Fruit fly (Drosophila melanogaster): ENCODE measurements around the gene CG16736.

The CG16736 gene

DNA sequence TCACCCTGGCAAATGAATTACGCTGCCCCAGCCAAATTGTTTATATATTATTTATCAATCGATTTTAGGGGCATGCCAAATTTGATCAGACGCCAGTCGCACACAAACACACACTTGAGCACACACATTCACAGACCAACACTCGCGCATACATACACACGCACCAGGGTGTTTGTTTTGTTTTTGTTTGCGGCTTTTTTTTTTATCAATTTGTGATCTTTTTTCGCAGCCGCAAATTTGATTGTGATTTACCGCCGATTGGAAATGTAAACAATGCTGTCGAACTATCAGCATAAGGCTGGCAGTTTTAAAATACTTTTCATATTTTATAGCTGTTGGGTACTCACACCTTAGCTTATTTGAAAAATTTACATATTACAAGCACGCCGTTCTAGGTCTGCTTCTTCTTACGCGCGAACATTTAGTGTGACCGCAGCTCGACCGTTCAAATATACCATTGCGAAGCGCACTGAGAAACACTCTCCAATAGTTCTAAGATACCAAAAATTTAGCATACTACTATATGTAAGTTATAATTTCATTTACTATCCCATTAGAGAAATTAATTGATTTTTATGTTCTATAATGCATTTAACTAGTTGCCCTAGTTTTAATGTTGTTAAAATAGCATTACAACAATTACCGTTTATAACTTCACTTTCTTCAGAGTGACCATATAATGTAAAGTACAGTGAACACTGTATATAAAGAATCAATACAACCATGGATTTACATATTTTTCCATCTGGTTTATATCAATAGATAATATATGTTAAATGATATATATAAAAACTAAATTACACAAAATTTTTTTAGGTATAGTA is 20.0 kb downstream of the CG16736 start, which contains the start of gene pum:
Gene pum, minus strand, starts transcription at position 415 of the 824 bp plus-strand sequence.
- TF ChIP-seq CG7101 (tag; optimal IDR thresholded peaks at IDR 0.05) (peak; percentile 66), CG14711 (tag; optimal IDR thresholded peaks at IDR 0.05) (peak; percentile 63), Crg-1 (GFP tag; optimal IDR thresholded peaks at IDR 0.05) (no peak), Mnt (GFP tag; optimal IDR thresholded peaks at IDR 0.05) (peak; percentile 61), CG7045 (GFP tag; optimal IDR thresholded peaks at IDR 0.05) (no peak), CG12768 (GFP tag; optimal IDR thresholded peaks at IDR 0.05) (peak; percentile 64), kay (GFP tag; ENCODE audit: borderline replicate concordance) (no peak), pad (GFP tag; optimal IDR thresholded peaks at IDR 0.05) (peak; percentile 9), ovo (GFP tag; optimal IDR thresholded peaks at IDR 0.05) (peak; percentile 31), CG5204 (GFP tag; optimal IDR thresholded peaks at IDR 0.05) (no peak), CG1620 (GFP tag; optimal IDR thresholded peaks at IDR 0.05) (no peak), bab1 (GFP tag; optimal IDR thresholded peaks at IDR 0.05) (peak; percentile 31), tj (GFP tag; optimal IDR thresholded peaks at IDR 0.05) (no peak), cic (GFP tag; optimal IDR thresholded peaks at IDR 0.05) (peak; percentile 85), toe (GFP tag; optimal IDR thresholded peaks at IDR 0.05) (peak; percentile 9), Hr96 (GFP tag; optimal IDR thresholded peaks at IDR 0.05) (no peak), CG11617 (GFP tag; optimal IDR thresholded peaks at IDR 0.05) (peak; percentile 48), cnc (optimal IDR thresholded peaks at IDR 0.05) (no peak), CG33017 (tag; optimal IDR thresholded peaks at IDR 0.05) (peak; percentile 53), Clk (GFP tag; optimal IDR thresholded peaks at IDR 0.05) (no peak)

DNA sequence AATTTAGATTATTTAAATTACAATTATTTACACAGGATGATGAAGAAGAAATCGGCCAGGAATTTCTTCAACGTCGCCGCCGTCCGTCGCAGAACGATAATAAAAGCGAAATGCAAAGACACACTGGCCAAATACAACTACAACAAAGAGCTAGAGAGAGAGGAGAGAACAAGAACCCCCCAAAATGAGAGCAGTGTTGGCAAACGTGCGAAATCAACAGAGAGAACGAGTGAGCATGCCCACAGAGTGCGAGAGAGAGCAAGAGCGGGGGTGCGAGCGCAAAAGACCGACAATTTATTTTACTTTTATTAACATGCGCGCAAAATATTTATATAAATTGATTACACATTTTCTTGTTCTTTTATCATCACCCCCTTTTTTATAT is 20.6 kb downstream of the CG16736 start:
- TF ChIP-seq Clk (GFP tag; optimal IDR thresholded peaks at IDR 0.05) (peak; percentile 62), CG12768 (GFP tag; optimal IDR thresholded peaks at IDR 0.05) (peak; percentile 87), Hr96 (GFP tag; optimal IDR thresholded peaks at IDR 0.05) (peak; percentile 17), ovo (GFP tag; optimal IDR thresholded peaks at IDR 0.05) (peak; percentile 30), cic (GFP tag; optimal IDR thresholded peaks at IDR 0.05) (no peak), CG33017 (tag; optimal IDR thresholded peaks at IDR 0.05) (peak; percentile 76), Mnt (GFP tag; optimal IDR thresholded peaks at IDR 0.05) (peak; percentile 75), tj (GFP tag; optimal IDR thresholded peaks at IDR 0.05) (peak; percentile 7), pad (GFP tag; optimal IDR thresholded peaks at IDR 0.05) (peak; percentile 59), CG5204 (GFP tag; optimal IDR thresholded peaks at IDR 0.05) (no peak), toe (GFP tag; optimal IDR thresholded peaks at IDR 0.05) (peak; percentile 54), Crg-1 (GFP tag; optimal IDR thresholded peaks at IDR 0.05) (peak; percentile 31), CG7045 (GFP tag; optimal IDR thresholded peaks at IDR 0.05) (peak; percentile 41), CG11617 (GFP tag; optimal IDR thresholded peaks at IDR 0.05) (no peak), CG14711 (tag; optimal IDR thresholded peaks at IDR 0.05) (peak; percentile 29), bab1 (GFP tag; optimal IDR thresholded peaks at IDR 0.05) (peak; percentile 8), CG1620 (GFP tag; optimal IDR thresholded peaks at IDR 0.05) (peak; percentile 29), kay (GFP tag; ENCODE audit: borderline replicate concordance) (peak; percentile 71), cnc (optimal IDR thresholded peaks at IDR 0.05) (no peak), CG7101 (tag; optimal IDR thresholded peaks at IDR 0.05) (peak; percentile 64)

DNA sequence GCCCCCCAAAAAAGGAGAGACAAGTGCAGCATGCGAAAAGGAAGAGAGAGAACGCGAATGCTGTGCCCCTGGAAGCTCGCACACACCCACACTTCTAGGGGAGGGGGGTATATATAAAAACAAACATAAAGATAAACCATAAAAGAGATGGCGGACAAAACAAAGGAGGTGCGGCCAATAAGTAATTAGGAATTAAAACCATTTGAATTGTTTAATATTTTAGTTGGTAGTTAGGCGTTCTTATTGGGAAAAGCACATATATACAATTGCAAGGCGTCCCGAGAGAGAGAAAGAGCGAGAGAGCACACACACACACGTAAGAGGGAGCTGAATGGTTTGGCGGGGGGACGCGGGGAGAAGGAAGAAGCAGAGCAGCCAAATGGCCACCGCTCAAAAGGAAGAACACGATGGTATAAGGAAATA is 21.4 kb downstream of the CG16736 start:
- TF ChIP-seq CG33017 (tag; optimal IDR thresholded peaks at IDR 0.05) (no peak), pad (GFP tag; optimal IDR thresholded peaks at IDR 0.05) (peak; percentile 38), bab1 (GFP tag; optimal IDR thresholded peaks at IDR 0.05) (no peak), CG7045 (GFP tag; optimal IDR thresholded peaks at IDR 0.05) (no peak)

DNA sequence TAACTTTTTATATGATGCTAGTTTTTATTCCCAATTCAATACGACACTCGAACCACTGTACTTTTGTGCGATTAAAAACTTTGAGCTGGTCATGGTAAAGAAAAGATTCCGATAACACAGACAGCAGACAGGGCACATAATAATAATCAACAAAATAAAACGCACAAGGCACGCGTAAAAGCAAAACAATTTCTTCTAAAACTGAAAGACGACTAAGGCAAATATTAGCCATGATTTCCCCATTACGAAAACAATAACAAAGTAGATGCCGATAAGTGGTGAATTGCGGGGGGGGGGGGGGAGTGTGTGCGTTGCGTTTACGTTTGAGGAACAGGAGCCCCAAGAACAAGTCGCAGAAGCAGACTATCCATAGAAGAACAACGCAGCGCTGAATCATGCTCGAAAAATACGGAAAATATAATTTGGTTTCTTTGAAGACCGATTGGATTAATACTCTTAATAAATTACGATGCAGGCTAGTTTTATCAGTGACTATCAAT is 22.7 kb downstream of the CG16736 start:
- TF ChIP-seq CG11617 (GFP tag; optimal IDR thresholded peaks at IDR 0.05) (no peak), ovo (GFP tag; optimal IDR thresholded peaks at IDR 0.05) (no peak), bab1 (GFP tag; optimal IDR thresholded peaks at IDR 0.05) (no peak), CG14711 (tag; optimal IDR thresholded peaks at IDR 0.05) (no peak), Mnt (GFP tag; optimal IDR thresholded peaks at IDR 0.05) (no peak)

DNA sequence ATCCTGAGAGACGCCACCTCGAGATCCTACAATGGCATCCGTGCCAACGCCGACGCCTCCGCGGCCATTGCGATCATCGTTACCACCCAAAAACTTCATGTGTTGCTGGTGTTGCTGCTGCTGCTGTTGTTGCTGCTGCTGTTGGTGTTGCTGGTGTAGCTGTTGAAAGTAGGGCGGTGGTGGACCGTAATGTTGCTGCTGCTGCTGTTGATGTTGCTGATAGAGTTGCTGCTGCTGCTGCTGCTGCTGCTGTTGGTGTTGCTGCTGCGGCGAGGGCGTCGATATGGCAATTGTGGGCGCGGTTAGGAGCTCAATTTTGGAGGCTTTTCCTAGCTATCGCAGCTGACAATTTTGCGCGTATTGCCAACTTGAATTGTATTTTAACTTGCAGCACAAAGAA is 23.8 kb downstream of the CG16736 start:
- no peak for TF ChIP-seq ovo (GFP tag; optimal IDR thresholded peaks at IDR 0.05)
- TF ChIP-seq CG12768 (GFP tag; optimal IDR thresholded peaks at IDR 0.05) = no peak

DNA sequence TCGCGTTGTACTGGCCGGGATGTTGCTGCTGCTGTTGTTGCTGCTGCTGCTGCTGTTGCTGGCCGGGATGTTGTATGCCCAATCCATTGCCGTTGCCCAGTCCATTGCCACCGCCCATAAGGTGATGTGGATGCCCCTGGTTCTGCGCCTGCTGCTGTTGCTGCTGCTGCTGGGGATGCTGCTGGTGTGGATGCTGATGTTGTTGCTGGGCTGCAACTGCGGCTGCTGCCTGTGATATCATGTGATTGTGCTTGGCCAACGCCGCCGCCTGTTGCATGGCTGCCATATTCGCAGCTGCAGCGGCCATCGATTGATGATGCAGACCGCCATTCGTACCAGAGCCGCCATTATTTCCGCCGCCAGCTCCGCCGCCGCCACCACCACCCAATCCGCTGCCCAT is 25.2 kb downstream of the CG16736 start:
- no peak for TF ChIP-seq CG1620 (GFP tag; optimal IDR thresholded peaks at IDR 0.05)
- TF ChIP-seq bab1 (GFP tag; optimal IDR thresholded peaks at IDR 0.05) = no peak
- TF ChIP-seq CG12768 (GFP tag; optimal IDR thresholded peaks at IDR 0.05) = no peak
- TF ChIP-seq Clk (GFP tag; optimal IDR thresholded peaks at IDR 0.05) = no peak
- no peak for TF ChIP-seq Crg-1 (GFP tag; optimal IDR thresholded peaks at IDR 0.05)
- TF ChIP-seq CG33017 (tag; optimal IDR thresholded peaks at IDR 0.05) = no peak
- TF ChIP-seq CG5204 (GFP tag; optimal IDR thresholded peaks at IDR 0.05) = no peak
- no peak for TF ChIP-seq pad (GFP tag; optimal IDR thresholded peaks at IDR 0.05)
